Fruit fly (Drosophila melanogaster) whole organism, embryonic: ENCODE measurements around the gene CG3349.

Source experiments
- B-H1 ChIP-seq: fragments of 200-800 bp; sonication (Bioruptor generic); IDR thresholded peaks from 3 replicates; pipeline ENCODE4 v1.3.6; 2022; ENCODE audit warnings: missing biosample characterization, missing genetic modification characterization
- CG10209 ChIP-seq: fragments of 200-800 bp; sonication (Bioruptor generic); optimal IDR thresholded peaks from 3 replicates; lab custom pipeline; 2017; ENCODE audit warnings: missing biosample characterization, mild to moderate bottlenecking, missing genetic modification characterization, missing genetic modification reagents
- CG10274 ChIP-seq: fragments of 200-800 bp; sonication (Bioruptor generic); optimal IDR thresholded peaks from 3 replicates; lab custom pipeline; 2017; ENCODE audit warnings: missing biosample characterization, mild to moderate bottlenecking, missing genetic modification characterization
- CG11085 ChIP-seq: fragments of 200-800 bp; sonication (Bioruptor generic); IDR thresholded peaks from 2 replicates; pipeline ENCODE4 v1.3.6; 2022; ENCODE audit warnings: missing biosample characterization, missing genetic modification characterization
- CG1233 ChIP-seq: fragments of 200-800 bp; sonication (Bioruptor generic); optimal IDR thresholded peaks from 4 replicates; lab custom pipeline; 2018; ENCODE audit warnings: missing biosample characterization, mild to moderate bottlenecking, missing genetic modification characterization
- CG14965 ChIP-seq: fragments of 200-800 bp; sonication (Bioruptor generic); optimal IDR thresholded peaks from 2 replicates; lab custom pipeline; 2016; ENCODE audit warnings: missing biosample characterization, missing genetic modification characterization, borderline replicate concordance
- CG15479 ChIP-seq: fragments of 200-800 bp; sonication (Bioruptor generic); optimal IDR thresholded peaks from 3 replicates; lab custom pipeline; 2019; ENCODE audit warnings: missing biosample characterization, mild to moderate bottlenecking, missing genetic modification characterization, moderate library complexity
- CG1602 ChIP-seq: fragments of 200-800 bp; sonication (Bioruptor generic); optimal IDR thresholded peaks from 3 replicates; lab custom pipeline; 2016; ENCODE audit warnings: missing biosample characterization, missing genetic modification characterization
- CG16813 ChIP-seq: fragments of 200-800 bp; sonication (Bioruptor generic); IDR thresholded peaks from 3 replicates; pipeline ENCODE4 v1.3.6; 2022; ENCODE audit warnings: missing biosample characterization, missing genetic modification characterization; ENCODE audit not compliant: partially characterized antibody
- CG16815 ChIP-seq: fragments of 200-800 bp; sonication (Bioruptor generic); optimal IDR thresholded peaks from 3 replicates; lab custom pipeline; 2017; ENCODE audit warnings: missing biosample characterization, mild to moderate bottlenecking, missing genetic modification characterization
- CG2116 ChIP-seq: fragments of 200-800 bp; sonication (Bioruptor generic); optimal IDR thresholded peaks from 3 replicates; lab custom pipeline; 2018; ENCODE audit warnings: missing biosample characterization, mild to moderate bottlenecking, missing genetic modification characterization
- CG2199 ChIP-seq: fragments of 200-800 bp; sonication (Bioruptor generic); IDR thresholded peaks from 3 replicates; pipeline ENCODE4 v1.3.6; 2022; ENCODE audit warnings: missing biosample characterization, missing genetic modification characterization
- CG3838 ChIP-seq: fragments of 200-800 bp; sonication (Bioruptor generic); optimal IDR thresholded peaks from 3 replicates; lab custom pipeline; 2016; ENCODE audit warnings: missing biosample characterization, missing genetic modification characterization
- CG4282 ChIP-seq: fragments of 200-800 bp; sonication (Bioruptor generic); optimal IDR thresholded peaks from 2 replicates; lab custom pipeline; 2016; ENCODE audit warnings: missing biosample characterization, missing genetic modification characterization
- CG6254 ChIP-seq: fragments of 200-800 bp; sonication (Bioruptor generic); optimal IDR thresholded peaks from 3 replicates; lab custom pipeline; 2017; ENCODE audit warnings: mild to moderate bottlenecking, missing biosample characterization, missing genetic modification reagents, missing genetic modification characterization
- CG7745 ChIP-seq: fragments of 200-800 bp; sonication (Bioruptor generic); optimal IDR thresholded peaks from 2 replicates; lab custom pipeline; 2018; ENCODE audit warnings: missing biosample characterization, mild to moderate bottlenecking, missing genetic modification characterization, moderate library complexity
- CG7928 ChIP-seq: fragments of 200-800 bp; sonication (Bioruptor generic); optimal IDR thresholded peaks from 2 replicates; lab custom pipeline; 2017; ENCODE audit warnings: missing biosample characterization, mild to moderate bottlenecking, missing genetic modification characterization
- CG8924 ChIP-seq: fragments of 200-800 bp; optimal IDR thresholded peaks from 3 replicates; lab custom pipeline; 2019; ENCODE audit warnings: missing biosample characterization, mild to moderate bottlenecking, missing genetic modification characterization, moderate library complexity
- HLH54F ChIP-seq: fragments of 200-800 bp; sonication (Bioruptor generic); optimal IDR thresholded peaks from 3 replicates; lab custom pipeline; 2016; ENCODE audit warnings: missing biosample characterization, missing genetic modification characterization
- Jarid2 ChIP-seq: fragments of 200-800 bp; sonication (Bioruptor generic); optimal IDR thresholded peaks from 3 replicates; lab custom pipeline; 2017; ENCODE audit warnings: mild to moderate bottlenecking, missing biosample characterization, missing genetic modification reagents, missing genetic modification characterization
- Myb ChIP-seq: fragments of 200-800 bp; sonication (Bioruptor generic); optimal IDR thresholded peaks from 2 replicates; lab custom pipeline; 2016; ENCODE audit warnings: missing biosample characterization, missing genetic modification characterization
- Neu2 ChIP-seq: fragments of 200-800 bp; sonication (Bioruptor generic); optimal IDR thresholded peaks from 3 replicates; lab custom pipeline; 2016; ENCODE audit warnings: missing biosample characterization, missing genetic modification characterization, borderline replicate concordance
- Nf-YB ChIP-seq: fragments of 200-800 bp; sonication (Bioruptor generic); optimal IDR thresholded peaks from 3 replicates; lab custom pipeline; 2019; ENCODE audit warnings: missing biosample characterization, mild to moderate bottlenecking, missing genetic modification characterization, moderate library complexity
- Stat92E ChIP-seq, 3 experiments: fragments of >200 bp in 2 of 3; fragments of 200-800 bp in 1 of 3; sonication (Bioruptor generic) in 1 of 3; optimal IDR thresholded peaks; 2 replicates each; lab custom pipeline; 2017 to 2019; ENCODE audit warnings: missing biosample characterization in 3 of 3, missing genetic modification characterization in 3 of 3, mild to moderate bottlenecking in 1 of 3, moderate library complexity in 1 of 3
- Trl ChIP-seq, 3 experiments: fragments of >200 bp in 2 of 3; fragments of 200-800 bp in 1 of 3; sonication (Bioruptor generic) in 1 of 3; optimal IDR thresholded peaks; 2 replicates in 1 of 3; 3 replicates in 2 of 3; lab custom pipeline; 2016 to 2017; ENCODE audit warnings: missing biosample characterization in 1 of 3, missing genetic modification characterization in 1 of 3
- ac ChIP-seq: fragments of 200-800 bp; sonication (Bioruptor generic); optimal IDR thresholded peaks from 3 replicates; lab custom pipeline; 2017; ENCODE audit warnings: missing biosample characterization, mild to moderate bottlenecking, missing genetic modification characterization
- cad ChIP-seq: fragments of >200 bp; optimal IDR thresholded peaks from 2 replicates; lab custom pipeline; 2017; ENCODE audit warnings: missing biosample characterization, missing genetic modification characterization
- crol ChIP-seq: fragments of 200-800 bp; sonication (Bioruptor generic); IDR thresholded peaks from 2 replicates; pipeline ENCODE4 v1.3.6; 2022; ENCODE audit warnings: missing biosample characterization, missing genetic modification characterization
- ems ChIP-seq: fragments of 200-800 bp; sonication (Bioruptor generic); optimal IDR thresholded peaks from 3 replicates; lab custom pipeline; 2016; ENCODE audit warnings: missing biosample characterization, missing genetic modification characterization
- fd96Cb ChIP-seq: fragments of 200-800 bp; sonication (Bioruptor generic); optimal IDR thresholded peaks from 2 replicates; lab custom pipeline; 2018; ENCODE audit warnings: missing biosample characterization, mild to moderate bottlenecking, missing genetic modification characterization, moderate library complexity
- gsb-n ChIP-seq: fragments of 200-800 bp; sonication (Bioruptor generic); optimal IDR thresholded peaks from 3 replicates; lab custom pipeline; 2018; ENCODE audit warnings: missing biosample characterization, mild to moderate bottlenecking, missing genetic modification characterization
- hbn ChIP-seq: fragments of 200-800 bp; sonication (Bioruptor generic); IDR thresholded peaks from 2 replicates; pipeline ENCODE4 v1.3.6; 2022; ENCODE audit warnings: missing biosample characterization, missing genetic modification characterization; ENCODE audit not compliant: partially characterized antibody
- kni ChIP-seq: fragments of 200-800 bp; sonication (Bioruptor generic); optimal IDR thresholded peaks from 3 replicates; lab custom pipeline; 2017; ENCODE audit warnings: mild to moderate bottlenecking, missing biosample characterization, missing genetic modification reagents, missing genetic modification characterization
- onecut ChIP-seq: fragments of 200-800 bp; sonication (Bioruptor generic); IDR thresholded peaks from 2 replicates; pipeline ENCODE4 v1.3.6; 2022; ENCODE audit warnings: missing biosample characterization, missing genetic modification characterization
- org-1 ChIP-seq: fragments of 200-800 bp; sonication (Bioruptor generic); optimal IDR thresholded peaks from 2 replicates; lab custom pipeline; 2017; ENCODE audit warnings: missing biosample characterization, missing genetic modification characterization
- prd ChIP-seq, 3 experiments: fragments of >200 bp in 2 of 3; fragments of 200-800 bp in 1 of 3; sonication (Bioruptor generic) in 1 of 3; optimal IDR thresholded peaks in 2 of 3; IDR thresholded peaks in 1 of 3; 2 replicates in 2 of 3; 3 replicates in 1 of 3; pipeline versions ENCODE4 v1.3.6 to Lab custom; 2017 to 2022; ENCODE audit warnings: missing biosample characterization in 1 of 3, missing genetic modification characterization in 1 of 3
- pros ChIP-seq: fragments of 200-800 bp; sonication (Bioruptor generic); optimal IDR thresholded peaks from 3 replicates; lab custom pipeline; 2019; ENCODE audit warnings: missing biosample characterization, mild to moderate bottlenecking, missing genetic modification characterization, moderate library complexity
- schlank ChIP-seq: fragments of 200-800 bp; sonication (Bioruptor generic); optimal IDR thresholded peaks from 2 replicates; lab custom pipeline; 2018; ENCODE audit warnings: missing biosample characterization, mild to moderate bottlenecking, missing genetic modification characterization
- sens ChIP-seq: fragments of 200-800 bp; sonication (Bioruptor generic); peaks from one replicate; lab custom pipeline; 2016; ENCODE audit warnings: missing biosample characterization, missing genetic modification characterization
- sqz ChIP-seq: fragments of 200-800 bp; sonication (Bioruptor generic); optimal IDR thresholded peaks from 3 replicates; lab custom pipeline; 2018; ENCODE audit warnings: missing biosample characterization, mild to moderate bottlenecking, missing genetic modification characterization
- tll ChIP-seq, 2 experiments: fragments of 200-800 bp in 1 of 2; fragments of >200 bp in 1 of 2; sonication (Bioruptor generic) in 1 of 2; optimal IDR thresholded peaks; 2 replicates each; lab custom pipeline; 2017 to 2019; ENCODE audit warnings: missing biosample characterization in 2 of 2, missing genetic modification characterization in 2 of 2, mild to moderate bottlenecking in 1 of 2, moderate library complexity in 1 of 2
- twi ChIP-seq: fragments of 200-800 bp; optimal IDR thresholded peaks from 2 replicates; lab custom pipeline; 2019; ENCODE audit warnings: missing biosample characterization, mild to moderate bottlenecking, missing genetic modification characterization, moderate library complexity
- vfl ChIP-seq: fragments of 200-800 bp; sonication (Bioruptor generic); optimal IDR thresholded peaks from 2 replicates; lab custom pipeline; 2016; ENCODE audit warnings: missing biosample characterization, missing genetic modification characterization
- zen ChIP-seq: fragments of 200-800 bp; sonication (Bioruptor generic); optimal IDR thresholded peaks from 3 replicates; lab custom pipeline; 2018; ENCODE audit warnings: missing biosample characterization, mild to moderate bottlenecking, missing genetic modification characterization, moderate library complexity

Gene CG3349

dm6 chr3L:14961027-14961426 lies 18.4 kb upstream of the CG3349 start (continued):
- TF ChIP-seq CG1602 (GFP tag; lab: Kevin White, UChicago), result peak; percentile 29
- TF ChIP-seq Myb, result no peak
- peak; percentile 41 for TF ChIP-seq Nf-YB (GFP tag; lab: Kevin White, UChicago)
- peak; percentile 13 for TF ChIP-seq ac (GFP tag; lab: Kevin White, UChicago)
- no peak for TF ChIP-seq CG3838 (GFP tag; lab: Kevin White, UChicago)
- peak; percentile 45 for TF ChIP-seq CG10209

DNA sequence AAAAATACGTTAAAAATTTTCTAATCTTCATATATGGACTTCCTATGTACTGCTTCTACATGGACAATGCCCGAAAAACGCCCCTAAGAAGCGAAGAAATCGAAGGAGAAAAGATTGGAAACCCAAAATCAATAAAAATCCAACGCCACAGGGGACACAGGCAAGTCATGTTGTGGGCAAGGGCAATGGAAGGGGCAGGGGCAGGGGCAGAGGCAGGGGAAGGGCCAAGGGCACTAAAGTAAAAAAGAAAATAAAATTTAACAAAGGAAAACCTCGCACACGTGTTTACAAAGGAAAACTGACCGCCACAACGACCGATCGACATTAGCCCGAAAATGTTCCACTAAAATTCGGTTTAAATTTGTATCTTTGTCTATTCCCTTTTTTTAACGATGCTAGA lies 16.7 kb upstream of the CG3349 start:
- peak; percentile 50; the same call in 1 of the 2 replicates for TF ChIP-seq onecut (GFP tag; lab: Robert Waterston, UW)
- peak; percentile 88 for TF ChIP-seq CG2199 (GFP tag; lab: Robert Waterston, UW)
- TF ChIP-seq tll (GFP tag; optimal IDR thresholded peaks at IDR 0.05; lab: Kevin White, UChicago), result peak in 1 of 2 experiments; percentile 31
- TF ChIP-seq sens (GFP tag; lab: Kevin White, UChicago), result peak; percentile 50
- TF ChIP-seq vfl (GFP tag; lab: Kevin White, UChicago), result no peak
- peak; percentile 22 for TF ChIP-seq cad (GFP tag; lab: Kevin White, UChicago)
- TF ChIP-seq kni, result peak; percentile 86
- TF ChIP-seq sqz (GFP tag; lab: Kevin White, UChicago), result peak; percentile 18
- TF ChIP-seq zen (tag; lab: Kevin White, UChicago), result peak; percentile 3
- peak; percentile 32 for TF ChIP-seq CG6254 (GFP tag; lab: Kevin White, UChicago)
- peak; percentile 9 for TF ChIP-seq CG8924 (tag; lab: Kevin White, UChicago)
- no peak for TF ChIP-seq HLH54F (GFP tag; lab: Kevin White, UChicago)
- TF ChIP-seq Stat92E (GFP tag; optimal IDR thresholded peaks at IDR 0.05; lab: Kevin White, UChicago), result peak in 1 of 3 experiments; percentile 48
- no peak for TF ChIP-seq Neu2 (GFP tag; lab: Kevin White, UChicago)
- TF ChIP-seq pros, result peak; percentile 88
- TF ChIP-seq CG11085, result no peak
- no peak for TF ChIP-seq fd96Cb (tag; lab: Kevin White, UChicago)
- peak; percentile 37 for TF ChIP-seq CG7745 (tag; lab: Kevin White, UChicago)
- TF ChIP-seq twi (tag; lab: Kevin White, UChicago), result peak; percentile 86
- TF ChIP-seq crol, result peak; percentile 92

DNA sequence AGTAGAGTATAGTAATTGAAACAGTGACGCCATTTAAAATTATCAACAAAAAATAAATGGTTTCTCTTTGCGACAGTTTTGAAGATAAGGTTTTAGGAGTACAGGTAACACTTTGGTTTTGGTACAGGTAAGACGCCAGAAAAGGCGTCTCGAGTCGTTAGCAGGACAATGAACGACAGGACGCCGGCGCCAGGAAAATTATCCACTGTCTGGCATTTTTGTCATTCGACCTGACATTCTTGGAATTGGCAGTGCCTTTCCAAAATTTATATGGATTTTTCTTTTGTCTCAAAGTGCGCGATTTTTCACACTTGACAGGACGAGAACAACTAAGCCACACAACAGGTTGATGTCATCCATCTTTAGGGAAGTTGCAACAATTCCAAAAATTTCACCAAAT lies 14.6 kb upstream of the CG3349 start:
- TF ChIP-seq CG15479 (GFP tag; lab: Kevin White, UChicago) (peak; percentile 77), ems (GFP tag; lab: Kevin White, UChicago) (no peak), B-H1 (GFP tag; lab: Robert Waterston, UW) (no peak), CG16813 (GFP tag; lab: Robert Waterston, UW) (no peak), tll (GFP tag; optimal IDR thresholded peaks at IDR 0.05; lab: Kevin White, UChicago) (peak in 1 of 2 experiments; percentile 78), zen (tag; lab: Kevin White, UChicago) (peak; percentile 100), schlank (tag; lab: Kevin White, UChicago) (no peak), Jarid2 (GFP tag; lab: Kevin White, UChicago) (no peak), CG10274 (GFP tag; lab: Kevin White, UChicago) (no peak)

DNA sequence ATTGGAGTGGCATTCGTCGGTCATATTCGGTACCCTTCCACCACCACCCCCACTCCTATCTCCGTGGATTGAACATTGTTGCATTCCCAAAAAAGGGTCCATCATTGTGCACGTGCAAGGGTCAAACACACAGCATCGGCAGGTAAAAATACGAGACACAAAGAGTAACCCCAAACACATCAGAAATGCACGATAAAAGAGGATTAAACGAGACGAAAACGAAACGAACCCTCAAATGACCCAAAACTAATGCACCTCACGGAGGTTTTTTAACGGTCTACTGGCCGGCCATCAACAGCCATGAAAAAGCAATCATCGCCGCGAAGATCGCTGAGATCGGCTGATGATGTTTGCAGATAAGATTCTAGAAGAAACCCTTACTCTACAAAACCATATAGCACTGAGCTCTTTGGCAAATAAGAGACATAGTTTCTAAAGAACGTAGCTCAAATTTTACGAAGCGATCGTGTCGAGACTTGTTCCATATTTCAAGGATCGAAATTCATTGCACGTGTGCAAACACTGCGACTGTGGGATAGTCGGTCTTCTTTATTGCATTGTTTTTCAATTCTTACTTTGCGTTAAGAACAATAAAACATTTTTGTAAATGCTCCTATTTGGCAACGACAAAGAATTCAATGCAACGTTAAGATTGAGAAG lies 13.1 kb upstream of the CG3349 start:
- no peak for TF ChIP-seq CG14965 (GFP tag; lab: Kevin White, UChicago)
- TF ChIP-seq prd (optimal IDR thresholded peaks at IDR 0.05; lab: Kevin White, UChicago), result no peak
- TF ChIP-seq prd (GFP tag; IDR thresholded peaks at IDR 0.05; lab: Robert Waterston, UW), result no peak
- peak; percentile 26 for TF ChIP-seq gsb-n (tag; lab: Kevin White, UChicago)
- TF ChIP-seq org-1, result no peak
- no peak for TF ChIP-seq CG7928 (GFP tag; lab: Kevin White, UChicago)
- TF ChIP-seq CG4282, result no peak
- TF ChIP-seq CG2116 (GFP tag; lab: Kevin White, UChicago), result no peak
- TF ChIP-seq hbn (GFP tag; lab: Robert Waterston, UW), result no peak
- TF ChIP-seq Trl (optimal IDR thresholded peaks at IDR 0.05; lab: Kevin White, UChicago), result no peak
- TF ChIP-seq Trl (GFP tag; optimal IDR thresholded peaks at IDR 0.05; lab: Kevin White, UChicago), result no peak
- TF ChIP-seq sqz (GFP tag; lab: Kevin White, UChicago), result no peak
- no peak for TF ChIP-seq CG16815 (GFP tag; lab: Kevin White, UChicago)
- TF ChIP-seq CG1233 (GFP tag; lab: Kevin White, UChicago), result no peak
